Fruit fly (Drosophila melanogaster) whole organism, embryonic: ENCODE measurements around the gene Npc2f.

Source experiments
- ATbp ChIP-seq: fragments of 200-800 bp; sonication (Bioruptor generic); optimal IDR thresholded peaks from 2 replicates; lab custom pipeline; 2017; ENCODE audit warnings: missing biosample characterization, mild to moderate bottlenecking, missing genetic modification characterization, missing genetic modification reagents
- Blimp-1 ChIP-seq: fragments of 200-800 bp; sonication (Bioruptor generic); optimal IDR thresholded peaks from 3 replicates; lab custom pipeline; 2018; ENCODE audit warnings: missing biosample characterization, missing genetic modification characterization, mild to moderate bottlenecking, moderate library complexity, missing genetic modification reagents
- CG10209 ChIP-seq: fragments of 200-800 bp; sonication (Bioruptor generic); optimal IDR thresholded peaks from 3 replicates; lab custom pipeline; 2017; ENCODE audit warnings: missing biosample characterization, mild to moderate bottlenecking, missing genetic modification characterization, missing genetic modification reagents
- CG10979 ChIP-seq: fragments of 200-800 bp; sonication (Bioruptor generic); optimal IDR thresholded peaks from 2 replicates; lab custom pipeline; 2018; ENCODE audit warnings: missing biosample characterization, mild to moderate bottlenecking, missing genetic modification characterization, moderate library complexity
- CG12219 ChIP-seq: fragments of 200-800 bp; sonication (Bioruptor generic); optimal IDR thresholded peaks from 3 replicates; lab custom pipeline; 2018; ENCODE audit warnings: missing biosample characterization, mild to moderate bottlenecking, missing genetic modification characterization
- CG12236 ChIP-seq: fragments of 200-800 bp; sonication (Bioruptor generic); optimal IDR thresholded peaks from 2 replicates; lab custom pipeline; 2016; ENCODE audit warnings: missing biosample characterization, missing genetic modification characterization
- CG12299 ChIP-seq: fragments of 200-800 bp; sonication (Bioruptor generic); optimal IDR thresholded peaks from 2 replicates; lab custom pipeline; 2018; ENCODE audit warnings: missing biosample characterization, mild to moderate bottlenecking, missing genetic modification characterization
- CG12391 ChIP-seq: fragments of 200-800 bp; sonication (Bioruptor generic); optimal IDR thresholded peaks from 3 replicates; lab custom pipeline; 2018; ENCODE audit warnings: missing biosample characterization, mild to moderate bottlenecking, missing genetic modification characterization, moderate library complexity
- CG12659 ChIP-seq: fragments of 200-800 bp; sonication (Bioruptor generic); optimal IDR thresholded peaks from 3 replicates; lab custom pipeline; 2017; ENCODE audit warnings: mild to moderate bottlenecking, missing biosample characterization, missing genetic modification reagents, missing genetic modification characterization
- CG12744 ChIP-seq: fragments of 200-800 bp; sonication (Bioruptor generic); optimal IDR thresholded peaks from 2 replicates; lab custom pipeline; 2016; ENCODE audit warnings: missing biosample characterization, missing genetic modification characterization
- CG1602 ChIP-seq: fragments of 200-800 bp; sonication (Bioruptor generic); optimal IDR thresholded peaks from 3 replicates; lab custom pipeline; 2016; ENCODE audit warnings: missing biosample characterization, missing genetic modification characterization
- CG16813 ChIP-seq: fragments of 200-800 bp; sonication (Bioruptor generic); IDR thresholded peaks from 3 replicates; pipeline ENCODE4 v1.3.6; 2022; ENCODE audit warnings: missing biosample characterization, missing genetic modification characterization; ENCODE audit not compliant: partially characterized antibody
- CG17912 ChIP-seq: fragments of 200-800 bp; sonication (Bioruptor generic); optimal IDR thresholded peaks from 2 replicates; lab custom pipeline; 2018; ENCODE audit warnings: missing biosample characterization, mild to moderate bottlenecking, missing genetic modification characterization
- CG18011 ChIP-seq: fragments of 200-800 bp; sonication (Bioruptor generic); optimal IDR thresholded peaks from 2 replicates; lab custom pipeline; 2017; ENCODE audit warnings: missing biosample characterization, missing genetic modification characterization, mild to moderate bottlenecking, moderate library complexity, missing genotype
- CG3065 ChIP-seq: fragments of 200-800 bp; sonication (Bioruptor generic); optimal IDR thresholded peaks from 2 replicates; lab custom pipeline; 2016; ENCODE audit warnings: missing biosample characterization, missing genetic modification characterization
- CG3163 ChIP-seq: fragments of 200-800 bp; sonication (Bioruptor generic); optimal IDR thresholded peaks from 3 replicates; lab custom pipeline; 2016; ENCODE audit warnings: missing biosample characterization, missing genetic modification characterization
- CG4617 ChIP-seq: fragments of 200-800 bp; sonication (Bioruptor generic); optimal IDR thresholded peaks from 3 replicates; lab custom pipeline; 2016; ENCODE audit warnings: missing biosample characterization, missing genetic modification characterization, borderline replicate concordance
- CG4820 ChIP-seq: fragments of 200-800 bp; sonication (Bioruptor generic); optimal IDR thresholded peaks from 3 replicates; lab custom pipeline; 2016; ENCODE audit warnings: missing biosample characterization, missing genetic modification characterization
- CG6254 ChIP-seq: fragments of 200-800 bp; sonication (Bioruptor generic); optimal IDR thresholded peaks from 3 replicates; lab custom pipeline; 2017; ENCODE audit warnings: mild to moderate bottlenecking, missing biosample characterization, missing genetic modification reagents, missing genetic modification characterization
- CG6813 ChIP-seq: fragments of 200-800 bp; sonication (Bioruptor generic); optimal IDR thresholded peaks from 2 replicates; lab custom pipeline; 2017; ENCODE audit warnings: missing biosample characterization, missing genetic modification characterization, mild to moderate bottlenecking, moderate library complexity, missing genetic modification reagents
- CG7839 ChIP-seq: fragments of 200-800 bp; sonication (Bioruptor generic); optimal IDR thresholded peaks from 3 replicates; lab custom pipeline; 2018; ENCODE audit warnings: missing biosample characterization, mild to moderate bottlenecking, missing genetic modification characterization, moderate library complexity
- CG7928 ChIP-seq: fragments of 200-800 bp; sonication (Bioruptor generic); optimal IDR thresholded peaks from 2 replicates; lab custom pipeline; 2017; ENCODE audit warnings: missing biosample characterization, mild to moderate bottlenecking, missing genetic modification characterization
- CG9817 ChIP-seq: fragments of 200-800 bp; sonication (Bioruptor generic); optimal IDR thresholded peaks from 2 replicates; lab custom pipeline; 2018; ENCODE audit warnings: missing biosample characterization, mild to moderate bottlenecking, missing genetic modification characterization, moderate library complexity
- Camta ChIP-seq: fragments of 200-800 bp; sonication (Bioruptor generic); optimal IDR thresholded peaks from 2 replicates; lab custom pipeline; 2016; ENCODE audit warnings: missing biosample characterization, missing genetic modification characterization
- Ets97D ChIP-seq: fragments of 200-800 bp; sonication (Bioruptor generic); optimal IDR thresholded peaks from 3 replicates; lab custom pipeline; 2016; ENCODE audit warnings: missing biosample characterization, missing genetic modification characterization
- Fer2 ChIP-seq: fragments of 200-800 bp; sonication (Bioruptor generic); optimal IDR thresholded peaks from 2 replicates; lab custom pipeline; 2018; ENCODE audit warnings: missing biosample characterization, mild to moderate bottlenecking, missing genetic modification characterization, moderate library complexity
- Fer3 ChIP-seq: fragments of 200-800 bp; sonication (Bioruptor generic); optimal IDR thresholded peaks from 2 replicates; lab custom pipeline; 2018; ENCODE audit warnings: missing biosample characterization, mild to moderate bottlenecking, missing genetic modification characterization, moderate library complexity
- Hmr ChIP-seq: fragments of 200-800 bp; sonication (Bioruptor generic); optimal IDR thresholded peaks from 3 replicates; lab custom pipeline; 2017; ENCODE audit warnings: mild to moderate bottlenecking, missing biosample characterization, missing genetic modification reagents, missing genetic modification characterization
- Hr39 ChIP-seq: fragments of >200 bp; optimal IDR thresholded peaks from 2 replicates; lab custom pipeline; 2017
- Hsf ChIP-seq: fragments of 200-800 bp; sonication (Bioruptor generic); optimal IDR thresholded peaks from 3 replicates; lab custom pipeline; 2016; ENCODE audit warnings: missing biosample characterization, missing genetic modification characterization
- Max ChIP-seq: fragments of 200-800 bp; sonication (Bioruptor generic); optimal IDR thresholded peaks from 2 replicates; lab custom pipeline; 2016; ENCODE audit warnings: missing biosample characterization, mild to moderate bottlenecking, missing genetic modification characterization
- Mes4 ChIP-seq: fragments of 200-800 bp; sonication (Bioruptor generic); optimal IDR thresholded peaks from 2 replicates; lab custom pipeline; 2016; ENCODE audit warnings: missing biosample characterization, missing genetic modification characterization
- Mrtf ChIP-seq: fragments of 200-800 bp; sonication (Bioruptor generic); IDR thresholded peaks from 3 replicates; pipeline ENCODE4 v1.3.6; 2022; ENCODE audit warnings: missing biosample characterization, missing genetic modification characterization
- Sox102F ChIP-seq: fragments of 200-800 bp; sonication (Bioruptor generic); optimal IDR thresholded peaks from 2 replicates; lab custom pipeline; 2018; ENCODE audit warnings: missing biosample characterization, mild to moderate bottlenecking, missing genetic modification characterization, moderate library complexity
- amos ChIP-seq: fragments of 200-800 bp; sonication (Bioruptor generic); IDR thresholded peaks from 2 replicates; pipeline ENCODE4 v1.3.6; 2022; ENCODE audit warnings: missing biosample characterization, missing genetic modification characterization; ENCODE audit not compliant: partially characterized antibody
- bsh ChIP-seq, 2 experiments: fragments of 200-800 bp; sonication (Bioruptor generic); optimal IDR thresholded peaks; 2 replicates each; lab custom pipeline; 2017 to 2018; ENCODE audit warnings: mild to moderate bottlenecking in 2 of 2, missing biosample characterization in 2 of 2, missing genetic modification characterization in 2 of 2, moderate library complexity in 1 of 2
- ems ChIP-seq: fragments of 200-800 bp; sonication (Bioruptor generic); optimal IDR thresholded peaks from 3 replicates; lab custom pipeline; 2016; ENCODE audit warnings: missing biosample characterization, missing genetic modification characterization
- en ChIP-seq: fragments of 200-800 bp; sonication (Bioruptor generic); optimal IDR thresholded peaks from 2 replicates; lab custom pipeline; 2016; ENCODE audit warnings: missing biosample characterization, missing genetic modification characterization
- ewg ChIP-seq: fragments of 200-800 bp; sonication (Bioruptor generic); optimal IDR thresholded peaks from 3 replicates; lab custom pipeline; 2017; ENCODE audit warnings: mild to moderate bottlenecking, missing biosample characterization, missing genetic modification reagents, missing genetic modification characterization
- lilli ChIP-seq: fragments of 200-800 bp; sonication (Bioruptor generic); optimal IDR thresholded peaks from 3 replicates; lab custom pipeline; 2016; ENCODE audit warnings: missing biosample characterization, missing genetic modification characterization
- onecut ChIP-seq: fragments of 200-800 bp; sonication (Bioruptor generic); IDR thresholded peaks from 2 replicates; pipeline ENCODE4 v1.3.6; 2022; ENCODE audit warnings: missing biosample characterization, missing genetic modification characterization
- phol ChIP-seq: fragments of 200-800 bp; sonication (Bioruptor generic); optimal IDR thresholded peaks from 3 replicates; lab custom pipeline; 2018; ENCODE audit warnings: missing biosample characterization, mild to moderate bottlenecking, missing genetic modification characterization, moderate library complexity
- toy ChIP-seq: fragments of 200-800 bp; sonication (Bioruptor generic); IDR thresholded peaks from 2 replicates; pipeline ENCODE4 v1.3.6; 2022; ENCODE audit warnings: missing biosample characterization, missing genetic modification characterization

Gene Npc2f

dm6 chr3R:24106059-24106631, 31.6 kb upstream of the Npc2f start (continued):
- peak; percentile 60 for TF ChIP-seq Sox102F (GFP tag; lab: Kevin White, UChicago)
- TF ChIP-seq CG12299 (tag; lab: Kevin White, UChicago): peak; percentile 30
- no peak for TF ChIP-seq Mrtf
- TF ChIP-seq Hr39 (lab: Kevin White, UChicago): no peak
- TF ChIP-seq CG9817 (tag; lab: Kevin White, UChicago): peak; percentile 7
- peak; percentile 18 for TF ChIP-seq CG1602 (GFP tag; lab: Kevin White, UChicago)
- TF ChIP-seq CG4617 (GFP tag; lab: Kevin White, UChicago): peak; percentile 11
- peak; percentile 47 for TF ChIP-seq ATbp (GFP tag; lab: Kevin White, UChicago)
- peak; percentile 41 for TF ChIP-seq Max (GFP tag; lab: Kevin White, UChicago)
- TF ChIP-seq CG6813 (GFP tag; lab: Kevin White, UChicago): peak; percentile 25
- peak; percentile 12 for TF ChIP-seq CG12744 (GFP tag; lab: Kevin White, UChicago)
- TF ChIP-seq CG12236 (GFP tag; lab: Kevin White, UChicago): no peak
- peak; percentile 21 for TF ChIP-seq phol (tag; lab: Kevin White, UChicago)
- TF ChIP-seq CG3065 (GFP tag; lab: Kevin White, UChicago): no peak
- peak; percentile 10 for TF ChIP-seq CG12219 (GFP tag; lab: Kevin White, UChicago)
- TF ChIP-seq CG18011 (GFP tag; lab: Kevin White, UChicago): peak; percentile 64
- TF ChIP-seq CG4820 (GFP tag; lab: Kevin White, UChicago): peak; percentile 53
- TF ChIP-seq Hsf: peak; percentile 51
- peak; percentile 48 for TF ChIP-seq Blimp-1 (GFP tag; lab: Kevin White, UChicago)
- peak; percentile 57 for TF ChIP-seq CG12391 (tag; lab: Kevin White, UChicago)
- no peak for TF ChIP-seq CG16813 (GFP tag; lab: Robert Waterston, UW)
- no peak for TF ChIP-seq CG3163
- no peak for TF ChIP-seq en (GFP tag; lab: Kevin White, UChicago)
- peak; percentile 52 for TF ChIP-seq Fer3
- peak; percentile 42 for TF ChIP-seq CG12659 (GFP tag; lab: Kevin White, UChicago)
- TF ChIP-seq onecut (GFP tag; lab: Robert Waterston, UW): peak; percentile 60
- peak; percentile 68 for TF ChIP-seq lilli (GFP tag; lab: Kevin White, UChicago)
- TF ChIP-seq CG10979 (tag; lab: Kevin White, UChicago): peak; percentile 55
- peak; percentile 22 for TF ChIP-seq Ets97D (GFP tag; lab: Kevin White, UChicago)
- TF ChIP-seq Hmr (GFP tag; lab: Kevin White, UChicago): peak; percentile 50
- peak; percentile 5 for TF ChIP-seq CG17912 (GFP tag; lab: Kevin White, UChicago)
- TF ChIP-seq CG7839 (tag; lab: Kevin White, UChicago): peak; percentile 35
- peak; percentile 24 to 57 for TF ChIP-seq bsh (GFP tag; optimal IDR thresholded peaks at IDR 0.05; lab: Kevin White, UChicago)
- TF ChIP-seq Camta (GFP tag; lab: Kevin White, UChicago): no peak
- TF ChIP-seq Fer2: peak; percentile 19
- peak; percentile 40 for TF ChIP-seq CG6254
- peak; percentile 84 for TF ChIP-seq ewg (GFP tag; lab: Kevin White, UChicago)
- TF ChIP-seq toy: no peak
- peak; percentile 18 for TF ChIP-seq Mes4 (GFP tag; lab: Kevin White, UChicago)
- TF ChIP-seq CG10209: peak; percentile 39
- peak; percentile 65 for TF ChIP-seq ems (GFP tag; lab: Kevin White, UChicago)
- peak; percentile 5 for TF ChIP-seq CG7928 (GFP tag; lab: Kevin White, UChicago)
- no peak for TF ChIP-seq amos (GFP tag; lab: Robert Waterston, UW)
